Fruit fly (Drosophila melanogaster) whole organism, prepupa: ENCODE results near the gene Mur89F.

ENCODE experiments used
- Blimp-1 ChIP-seq: fragments of 200-800 bp; sonication (Bioruptor generic); optimal IDR thresholded peaks from 3 replicates; lab custom pipeline; 2017; ENCODE audit warnings: missing biosample characterization, missing genetic modification characterization, mild to moderate bottlenecking, moderate library complexity, missing genetic modification reagents
- CG10631 ChIP-seq: fragments of 200-800 bp; sonication (Bioruptor generic); optimal IDR thresholded peaks from 2 replicates; lab custom pipeline; 2016; ENCODE audit warnings: missing biosample characterization, missing genetic modification characterization
- CG11294 ChIP-seq: fragments of 200-800 bp; sonication (Bioruptor generic); IDR thresholded peaks from 2 replicates; pipeline ENCODE4 v1.3.6; 2022; ENCODE audit warnings: missing biosample characterization, missing genetic modification characterization
- CG11762 ChIP-seq: fragments of 200-800 bp; sonication (Bioruptor generic); optimal IDR thresholded peaks from 3 replicates; lab custom pipeline; 2016; ENCODE audit warnings: missing biosample characterization, missing genetic modification characterization; ENCODE audit not compliant: insufficient read depth
- CG1621 ChIP-seq: fragments of 200-800 bp; sonication (Bioruptor generic); optimal IDR thresholded peaks from 3 replicates; lab custom pipeline; 2018; ENCODE audit warnings: missing biosample characterization, mild to moderate bottlenecking, missing genetic modification characterization
- CG16779 ChIP-seq: fragments of 200-800 bp; sonication (Bioruptor generic); optimal IDR thresholded peaks from 3 replicates; lab custom pipeline; 2017; ENCODE audit warnings: missing biosample characterization, mild to moderate bottlenecking, missing genetic modification characterization
- CG3032 ChIP-seq: fragments of 200-800 bp; optimal IDR thresholded peaks from 2 replicates; lab custom pipeline; 2019; ENCODE audit warnings: missing biosample characterization, mild to moderate bottlenecking, missing genetic modification characterization, moderate library complexity
- CG31627 ChIP-seq: fragments of 200-800 bp; sonication (Bioruptor generic); optimal IDR thresholded peaks from 3 replicates; lab custom pipeline; 2016; ENCODE audit warnings: missing biosample characterization, missing genetic modification characterization
- CG32006 ChIP-seq: fragments of 200-800 bp; sonication (Bioruptor generic); optimal IDR thresholded peaks from 3 replicates; lab custom pipeline; 2017; ENCODE audit warnings: missing biosample characterization, mild to moderate bottlenecking, missing genetic modification characterization
- CG6163 ChIP-seq: fragments of 200-800 bp; sonication (Bioruptor generic); IDR thresholded peaks from 3 replicates; pipeline ENCODE4 v1.3.6; 2022; ENCODE audit warnings: missing biosample characterization, missing genetic modification characterization
- CG6792 ChIP-seq: fragments of 200-800 bp; sonication (Bioruptor generic); optimal IDR thresholded peaks from 3 replicates; lab custom pipeline; 2016; ENCODE audit warnings: missing biosample characterization, missing genetic modification characterization
- CG6808 ChIP-seq: fragments of 200-800 bp; sonication (Bioruptor generic); optimal IDR thresholded peaks from 3 replicates; lab custom pipeline; 2017; ENCODE audit warnings: missing biosample characterization, missing genetic modification characterization, mild to moderate bottlenecking, moderate library complexity, missing genetic modification reagents
- CG6854 ChIP-seq: fragments of 200-800 bp; sonication (Bioruptor generic); optimal IDR thresholded peaks from 2 replicates; lab custom pipeline; 2017; ENCODE audit warnings: missing biosample characterization, mild to moderate bottlenecking, missing genetic modification characterization
- Eip75B ChIP-seq: fragments of 200-800 bp; sonication (Bioruptor generic); optimal IDR thresholded peaks from 3 replicates; lab custom pipeline; 2016; ENCODE audit warnings: missing biosample characterization, missing genetic modification characterization
- Eip78C ChIP-seq: fragments of 200-800 bp; sonication (Bioruptor generic); peaks from one replicate; lab custom pipeline; 2016; ENCODE audit warnings: missing biosample characterization, missing genetic modification characterization
- Eip93F ChIP-seq: fragments of 200-800 bp; sonication (Bioruptor generic); optimal IDR thresholded peaks from 2 replicates; lab custom pipeline; 2016; ENCODE audit warnings: missing biosample characterization, mild to moderate bottlenecking, missing genetic modification characterization
- Ets21C ChIP-seq: fragments of 200-800 bp; sonication (Bioruptor generic); optimal IDR thresholded peaks from 3 replicates; lab custom pipeline; 2016; ENCODE audit warnings: missing biosample characterization, missing genetic modification characterization
- Hr38 ChIP-seq: sonication (Bioruptor generic); optimal IDR thresholded peaks from 2 replicates; lab custom pipeline; 2016; ENCODE audit warnings: missing biosample characterization, missing genetic modification characterization
- Hr39 ChIP-seq: fragments of 200-800 bp; sonication (Bioruptor generic); optimal IDR thresholded peaks from 2 replicates; lab custom pipeline; 2016; ENCODE audit warnings: missing biosample characterization, missing genetic modification characterization
- Hr4 ChIP-seq: fragments of 200-800 bp; sonication (Bioruptor generic); optimal IDR thresholded peaks from 3 replicates; lab custom pipeline; 2016; ENCODE audit warnings: missing biosample characterization, missing genetic modification characterization
- Met ChIP-seq: fragments of 200-800 bp; sonication (Bioruptor generic); optimal IDR thresholded peaks from 3 replicates; lab custom pipeline; 2016; ENCODE audit warnings: missing biosample characterization, missing genetic modification characterization
- OdsH ChIP-seq: fragments of 200-800 bp; sonication (Bioruptor generic); optimal IDR thresholded peaks from 3 replicates; lab custom pipeline; 2016; ENCODE audit warnings: missing biosample characterization, missing genetic modification characterization
- Sox102F ChIP-seq: fragments of 200-800 bp; sonication (Bioruptor generic); optimal IDR thresholded peaks from 2 replicates; lab custom pipeline; 2016; ENCODE audit warnings: missing biosample characterization, mild to moderate bottlenecking, missing genetic modification characterization
- Sox14 ChIP-seq: fragments of 200-800 bp; sonication (Bioruptor generic); optimal IDR thresholded peaks from 3 replicates; lab custom pipeline; 2016; ENCODE audit warnings: missing biosample characterization, missing genetic modification characterization
- Sox15 ChIP-seq: fragments of 200-800 bp; sonication (Bioruptor generic); optimal IDR thresholded peaks from 3 replicates; lab custom pipeline; 2016; ENCODE audit warnings: missing biosample characterization, missing genetic modification characterization
- dac ChIP-seq: fragments of 200-800 bp; sonication (Bioruptor generic); optimal IDR thresholded peaks from 2 replicates; lab custom pipeline; 2017; ENCODE audit warnings: missing biosample characterization, mild to moderate bottlenecking, missing genetic modification characterization
- dsx ChIP-seq: fragments of 200-800 bp; optimal IDR thresholded peaks from 3 replicates; lab custom pipeline; 2019; ENCODE audit warnings: missing biosample characterization, mild to moderate bottlenecking, missing genetic modification characterization, moderate library complexity; ENCODE audit not compliant: poor library complexity, severe bottlenecking
- eg ChIP-seq: fragments of 200-800 bp; sonication (Bioruptor generic); IDR thresholded peaks from 3 replicates; pipeline ENCODE4 v1.3.6; 2022; ENCODE audit warnings: missing biosample characterization, missing genetic modification characterization
- pdm3 ChIP-seq: fragments of 200-800 bp; sonication (Bioruptor generic); optimal IDR thresholded peaks from 3 replicates; lab custom pipeline; 2016; ENCODE audit warnings: missing biosample characterization, missing genetic modification characterization
- salr ChIP-seq, 2 experiments: fragments of 200-800 bp; sonication (Bioruptor generic); optimal IDR thresholded peaks; 3 replicates each; lab custom pipeline; 2016 to 2018; ENCODE audit warnings: missing biosample characterization in 2 of 2, missing genetic modification characterization in 2 of 2, mild to moderate bottlenecking in 1 of 2
- ss ChIP-seq, 2 experiments: fragments of 200-800 bp; sonication (Bioruptor generic); optimal IDR thresholded peaks; 2 replicates in 1 of 2; 3 replicates in 1 of 2; lab custom pipeline; 2017 to 2018; ENCODE audit warnings: mild to moderate bottlenecking in 2 of 2, missing biosample characterization in 2 of 2, missing genetic modification characterization in 2 of 2, moderate library complexity in 1 of 2
- svp ChIP-seq: fragments of 200-800 bp; sonication (Bioruptor generic); peaks from one replicate; lab custom pipeline; 2016; ENCODE audit warnings: missing biosample characterization, missing genetic modification characterization
- vri ChIP-seq: fragments of 200-800 bp; sonication (Bioruptor generic); optimal IDR thresholded peaks from 3 replicates; lab custom pipeline; 2016; ENCODE audit warnings: missing biosample characterization, mild to moderate bottlenecking, missing genetic modification characterization

Gene Mur89F

DNA sequence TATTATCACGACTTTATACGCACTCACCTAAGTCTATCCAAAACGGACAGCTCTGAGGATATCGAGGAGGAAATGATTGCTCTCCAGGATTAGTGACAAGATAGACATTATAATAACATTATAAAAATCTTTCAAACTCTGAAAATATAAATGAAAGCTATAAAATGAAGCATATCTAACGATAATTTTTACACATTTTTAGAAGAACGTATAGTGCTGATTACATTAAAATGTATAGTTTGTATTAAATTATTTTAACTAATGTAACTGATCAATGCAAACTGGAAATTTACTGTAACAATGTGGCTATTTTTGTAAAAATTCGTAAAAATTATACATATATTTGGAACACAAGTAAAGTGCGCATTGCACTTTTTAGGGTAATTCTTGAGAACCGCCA lies 63.2 kb downstream of the Mur89F start, which contains the start of gene CG5265:
CG5265 (plus strand) TSS at position 301 of the 400 bp plus-strand sequence.
- TF ChIP-seq Ets21C = no peak
- no peak for TF ChIP-seq Hr38 (GFP tag; lab: Kevin White, UChicago)
- no peak for TF ChIP-seq Hr39 (GFP tag; lab: Kevin White, UChicago)
- TF ChIP-seq Hr4 (GFP tag; lab: Kevin White, UChicago) = no peak
- TF ChIP-seq CG32006 (GFP tag; lab: Kevin White, UChicago) = no peak
- TF ChIP-seq Eip93F (GFP tag; lab: Kevin White, UChicago) = no peak
- no peak for TF ChIP-seq Met (GFP tag; lab: Kevin White, UChicago)
- TF ChIP-seq CG3032 (tag; lab: Kevin White, UChicago) = no peak
- TF ChIP-seq CG6808 (GFP tag; lab: Kevin White, UChicago) = no peak
- TF ChIP-seq CG10631 (GFP tag; lab: Kevin White, UChicago) = no peak
- TF ChIP-seq CG1621 (tag; lab: Kevin White, UChicago) = no peak
- TF ChIP-seq vri (GFP tag; lab: Kevin White, UChicago) = no peak
- TF ChIP-seq CG11762 (GFP tag; lab: Kevin White, UChicago) = no peak

DNA sequence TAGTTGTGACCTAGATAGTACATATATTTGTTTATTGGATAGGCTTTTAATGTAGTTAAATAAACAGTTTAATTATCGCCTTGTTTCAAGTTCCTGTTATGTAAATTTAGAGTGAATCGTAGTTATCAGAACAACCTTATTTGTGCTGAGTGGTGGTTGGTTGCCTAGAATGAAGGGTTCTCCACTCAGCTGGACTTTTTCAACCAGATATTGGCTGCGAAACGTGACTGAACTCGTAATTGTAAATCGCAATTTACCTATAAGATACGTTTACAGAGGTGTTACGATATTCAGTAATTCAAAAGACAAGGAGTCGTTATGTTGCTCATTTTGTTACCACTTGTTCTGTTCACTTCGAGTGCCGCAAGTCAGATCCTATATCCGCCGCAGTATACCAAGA lies 64.3 kb downstream of the Mur89F start, which contains the start of gene CG5255:
CG5255 (plus strand) TSS at position 301 of the 400 bp plus-strand sequence.
- TF ChIP-seq CG16779 = no peak
- TF ChIP-seq Sox102F (GFP tag; lab: Kevin White, UChicago) = no peak
- no peak for TF ChIP-seq Hr39 (GFP tag; lab: Kevin White, UChicago)
- TF ChIP-seq Sox14 = no peak
- no peak for TF ChIP-seq pdm3
- TF ChIP-seq CG3032 (tag; lab: Kevin White, UChicago) = no peak
- TF ChIP-seq CG1621 (tag; lab: Kevin White, UChicago) = no peak
- no peak for TF ChIP-seq Blimp-1 (GFP tag; lab: Kevin White, UChicago)
- no peak for TF ChIP-seq CG6163 (GFP tag; lab: Robert Waterston, UW)
- TF ChIP-seq Sox15 (GFP tag; lab: Kevin White, UChicago) = no peak
- TF ChIP-seq Eip78C (GFP tag; lab: Kevin White, UChicago) = no peak
- no peak for TF ChIP-seq eg (GFP tag; lab: Robert Waterston, UW)
- no peak for TF ChIP-seq OdsH (GFP tag; lab: Kevin White, UChicago)

DNA sequence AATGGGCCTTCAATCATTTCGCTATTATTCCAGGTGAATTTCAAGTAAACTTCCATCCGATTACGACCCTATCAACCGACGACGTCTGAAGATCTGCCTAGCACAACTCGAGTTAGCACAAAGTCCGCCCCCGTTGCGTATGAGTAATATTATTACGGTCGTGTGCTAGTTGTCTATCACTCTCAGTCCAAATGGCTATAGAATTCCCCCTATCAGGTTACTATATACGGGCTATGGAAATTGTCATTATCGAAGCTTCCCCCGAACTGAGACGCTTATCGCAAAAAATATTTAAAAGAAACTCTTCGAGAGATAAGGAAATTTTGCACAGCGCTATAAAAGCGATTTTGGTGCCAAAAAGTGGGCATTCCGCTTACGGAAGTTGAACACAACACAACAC lies 66.2 kb downstream of the Mur89F start, which contains the start of gene CG5246:
CG5246 (plus strand) TSS at position 365 of the 400 bp plus-strand sequence.
- peak; percentile 45 for TF ChIP-seq vri (GFP tag; lab: Kevin White, UChicago)
- no peak for TF ChIP-seq CG6854
- TF ChIP-seq svp (GFP tag; lab: Kevin White, UChicago) = peak; percentile 46

DNA sequence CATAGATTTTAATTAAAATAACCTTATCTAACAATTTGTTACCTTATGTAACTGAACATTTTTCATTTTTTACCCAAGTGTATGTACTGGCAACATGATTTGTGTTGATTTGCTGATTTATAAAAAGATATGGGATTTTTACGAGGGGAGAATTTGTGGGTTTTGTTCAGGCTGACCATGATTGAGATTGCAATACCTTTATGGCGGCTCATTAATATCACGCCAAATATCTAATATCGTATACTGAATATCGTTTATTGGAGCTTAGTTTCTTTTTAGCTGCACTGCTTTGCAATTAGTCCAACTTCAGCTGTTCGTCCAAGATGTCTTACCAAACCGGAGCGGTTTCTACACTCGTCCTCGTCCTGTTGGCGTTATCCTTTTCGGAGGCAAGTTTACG lies 68.0 kb downstream of the Mur89F start, which contains the start of gene CG31267:
CG31267 (plus strand) TSS at position 301 of the 400 bp plus-strand sequence.
- no peak for TF ChIP-seq CG3032 (tag; lab: Kevin White, UChicago)
- peak; percentile 14 for TF ChIP-seq svp (GFP tag; lab: Kevin White, UChicago)

DNA sequence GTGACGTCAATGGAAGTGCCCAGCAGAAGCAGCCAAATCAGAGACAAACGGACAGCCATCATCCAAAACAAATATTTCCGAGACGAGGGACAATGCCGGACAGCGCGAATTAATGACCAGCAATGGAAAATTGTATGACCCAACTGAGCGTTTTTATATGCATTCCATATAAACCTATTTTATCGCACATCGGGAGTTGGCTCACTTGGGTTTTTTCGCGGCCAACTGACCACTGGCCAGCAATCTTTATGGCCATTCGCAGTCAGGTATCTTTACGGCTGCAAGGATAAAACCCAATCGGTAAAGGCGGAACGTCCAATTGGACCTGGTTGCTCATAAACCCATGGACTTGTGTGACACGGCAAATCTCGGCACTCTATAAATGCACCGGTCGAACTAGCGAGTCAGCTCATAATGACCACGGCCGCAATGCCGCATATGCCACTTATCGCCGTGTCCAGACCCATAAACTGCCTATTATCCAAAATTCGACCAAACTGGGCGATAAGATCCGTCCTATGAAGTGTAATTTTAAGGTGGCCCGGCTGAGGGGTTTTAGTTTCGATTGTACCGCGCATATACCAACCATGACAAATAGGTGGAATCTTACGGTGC lies 69.7 kb downstream of the Mur89F start, which contains the start of the genes CG4053 and CG31266:
CG4053 (minus strand) TSS at position 101 of the 615 bp plus-strand sequence.
CG31266 (plus strand) TSS at position 565 of the 615 bp plus-strand sequence.
- no peak for TF ChIP-seq CG10631 (GFP tag; lab: Kevin White, UChicago)
- no peak for TF ChIP-seq salr (GFP tag; optimal IDR thresholded peaks at IDR 0.05; lab: Kevin White, UChicago)
- TF ChIP-seq Eip75B = no peak
- TF ChIP-seq ss (GFP tag; optimal IDR thresholded peaks at IDR 0.05; lab: Kevin White, UChicago) = no peak
- TF ChIP-seq dac (GFP tag; lab: Kevin White, UChicago) = no peak
- TF ChIP-seq CG1621 (tag; lab: Kevin White, UChicago) = no peak
- no peak for TF ChIP-seq CG3032 (tag; lab: Kevin White, UChicago)
- TF ChIP-seq CG11294 (GFP tag; lab: Robert Waterston, UW) = no peak
- TF ChIP-seq CG6792 (GFP tag; lab: Kevin White, UChicago) = no peak
- no peak for TF ChIP-seq Sox15 (GFP tag; lab: Kevin White, UChicago)
- TF ChIP-seq Eip78C (GFP tag; lab: Kevin White, UChicago) = no peak
- no peak for TF ChIP-seq OdsH (GFP tag; lab: Kevin White, UChicago)
- no peak for TF ChIP-seq CG6808 (GFP tag; lab: Kevin White, UChicago)
- no peak for TF ChIP-seq CG6854
- no peak for TF ChIP-seq CG32006 (GFP tag; lab: Kevin White, UChicago)
- TF ChIP-seq dsx (GFP tag; lab: Kevin White, UChicago) = no peak
- TF ChIP-seq Ets21C = no peak
- no peak for TF ChIP-seq CG31627 (GFP tag; lab: Kevin White, UChicago)
- TF ChIP-seq Sox102F (GFP tag; lab: Kevin White, UChicago) = no peak
